Worm (Caenorhabditis elegans) whole organism, young adult: ENCODE data around the gene srh-2.

Source experiments
- B0035.1 ChIP-seq: sonication (generic microtip); optimal IDR thresholded peaks from 2 replicates; lab custom pipeline; 2016; ENCODE audit warnings: missing genetic modification characterization, mild to moderate bottlenecking, missing compliant biosample characterization, missing genotype, missing genetic modification reagents
- B0261.1 ChIP-seq: sonication (generic microtip); optimal IDR thresholded peaks from 2 replicates; lab custom pipeline; 2016; ENCODE audit warnings: mild to moderate bottlenecking, missing genetic modification characterization, moderate library complexity, missing compliant biosample characterization
- B0336.3 ChIP-seq: fragments of 200-800 bp; sonication (Bioruptor generic); IDR thresholded peaks from 2 replicates; pipeline ENCODE4 v1.3.6; 2022; ENCODE audit warnings: missing genetic modification characterization, missing compliant biosample characterization
- F10E7.11 ChIP-seq: sonication (generic microtip); optimal IDR thresholded peaks from 2 replicates; lab custom pipeline; 2017; ENCODE audit warnings: mild to moderate bottlenecking, missing genetic modification characterization, moderate library complexity, missing compliant biosample characterization
- F23B12.7 ChIP-seq: sonication (generic microtip); optimal IDR thresholded peaks from 2 replicates; lab custom pipeline; 2017; ENCODE audit warnings: missing genetic modification characterization, mild to moderate bottlenecking, missing compliant biosample characterization, antibody characterized with exemption, moderate library complexity; ENCODE audit not compliant: insufficient read depth
- F33H1.4 ChIP-seq: fragments of 200-800 bp; sonication (Bioruptor generic); IDR thresholded peaks from 2 replicates; pipeline ENCODE4 v1.3.6; 2022; ENCODE audit warnings: missing genetic modification reagents, missing genetic modification characterization, missing compliant biosample characterization
- F39B2.1 ChIP-seq: fragments of 200-800 bp; sonication (Bioruptor generic); IDR thresholded peaks from 2 replicates; pipeline ENCODE4 v1.3.6; 2022; ENCODE audit warnings: missing genetic modification reagents, missing genetic modification characterization, missing compliant biosample characterization
- F49E8.2 ChIP-seq: sonication (generic microtip); optimal IDR thresholded peaks from 3 replicates; lab custom pipeline; 2017; ENCODE audit warnings: missing genetic modification characterization, mild to moderate bottlenecking, missing compliant biosample characterization, antibody characterized with exemption, moderate library complexity; ENCODE audit not compliant: insufficient read depth
- F55B11.4 ChIP-seq: sonication (generic microtip); optimal IDR thresholded peaks from 2 replicates; lab custom pipeline; 2016; ENCODE audit warnings: missing compliant biosample characterization, missing genetic modification characterization, borderline replicate concordance; ENCODE audit not compliant: insufficient read depth
- F57A8.1 ChIP-seq: fragments of 200-800 bp; sonication (Bioruptor generic); optimal IDR thresholded peaks from 2 replicates; lab custom pipeline; 2018; ENCODE audit warnings: mild to moderate bottlenecking, missing genetic modification characterization, moderate library complexity, missing compliant biosample characterization
- K11D2.4 ChIP-seq: fragments of 200-800 bp; sonication (Bioruptor generic); IDR thresholded peaks from 2 replicates; pipeline ENCODE4 v1.3.6; 2022; ENCODE audit warnings: missing genetic modification reagents, missing genetic modification characterization, missing compliant biosample characterization
- T07F8.4 ChIP-seq: sonication (generic microtip); optimal IDR thresholded peaks from 2 replicates; lab custom pipeline; 2016; ENCODE audit warnings: mild to moderate bottlenecking, missing genetic modification characterization, moderate library complexity, missing compliant biosample characterization
- Y53F4B.3 ChIP-seq: fragments of 200-800 bp; sonication (Bioruptor generic); IDR thresholded peaks from 2 replicates; pipeline ENCODE4 v1.3.6; 2022; ENCODE audit warnings: missing genetic modification reagents, missing genetic modification characterization, missing compliant biosample characterization
- Y67H2A.10 ChIP-seq: fragments of 200-800 bp; sonication (Bioruptor generic); conservative IDR thresholded peaks from 2 replicates; pipeline ENCODE4 v1.3.6; 2022; ENCODE audit warnings: missing genetic modification reagents, missing genetic modification characterization, missing compliant biosample characterization
- aptf-2 ChIP-seq: fragments of 200-800 bp; sonication (Bioruptor generic); conservative IDR thresholded peaks from 2 replicates; pipeline ENCODE4 v1.3.6; 2022; ENCODE audit warnings: missing genetic modification reagents, missing genetic modification characterization, missing compliant biosample characterization
- aptf-3 ChIP-seq: fragments of 200-800 bp; sonication (Bioruptor generic); IDR thresholded peaks from 2 replicates; pipeline ENCODE4 v1.3.6; 2022; ENCODE audit warnings: missing genetic modification characterization, missing compliant biosample characterization
- cebp-2 ChIP-seq: fragments of 200-800 bp; sonication (Bioruptor generic); IDR thresholded peaks from 2 replicates; pipeline ENCODE4 v1.3.6; 2022; ENCODE audit warnings: missing genetic modification characterization, missing compliant biosample characterization
- ceh-100 ChIP-seq: fragments of 200-800 bp; sonication (Bioruptor generic); IDR thresholded peaks from 2 replicates; pipeline ENCODE4 v1.3.6; 2022; ENCODE audit warnings: missing genetic modification reagents, missing genetic modification characterization, missing compliant biosample characterization
- ceh-58 ChIP-seq: fragments of 200-800 bp; sonication (Bioruptor generic); IDR thresholded peaks from 2 replicates; pipeline ENCODE4 v1.3.6; 2022; ENCODE audit warnings: missing genetic modification characterization, missing compliant biosample characterization
- dox-1 ChIP-seq: fragments of 200-800 bp; sonication (Bioruptor generic); IDR thresholded peaks from 2 replicates; pipeline ENCODE4 v1.3.6; 2022; ENCODE audit warnings: missing genetic modification reagents, missing genetic modification characterization, missing compliant biosample characterization
- egrh-3 ChIP-seq: fragments of 200-800 bp; sonication (Bioruptor generic); IDR thresholded peaks from 2 replicates; pipeline ENCODE4 v1.3.6; 2022; ENCODE audit warnings: missing genetic modification reagents, missing genetic modification characterization, missing compliant biosample characterization
- fkh-3 ChIP-seq: sonication (generic microtip); optimal IDR thresholded peaks from 2 replicates; lab custom pipeline; 2016; ENCODE audit warnings: mild to moderate bottlenecking, missing genetic modification characterization, missing compliant biosample characterization
- him-1 ChIP-seq: sonication (generic microtip); optimal IDR thresholded peaks from 2 replicates; lab custom pipeline; 2016; ENCODE audit warnings: missing genotype, missing genetic modification reagents, missing genetic modification characterization, missing compliant biosample characterization
- hlh-12 ChIP-seq: sonication (generic microtip); optimal IDR thresholded peaks from 2 replicates; lab custom pipeline; 2016; ENCODE audit warnings: missing genetic modification characterization, missing compliant biosample characterization
- hlh-26 ChIP-seq: fragments of 200-800 bp; sonication (Bioruptor generic); conservative IDR thresholded peaks from 2 replicates; pipeline ENCODE4 v1.3.6; 2022; ENCODE audit warnings: missing genetic modification reagents, missing genetic modification characterization, missing compliant biosample characterization
- hmg-1.2 ChIP-seq: fragments of 200-800 bp; sonication (Bioruptor generic); IDR thresholded peaks from 2 replicates; pipeline ENCODE4 v1.3.6; 2022; ENCODE audit warnings: missing genetic modification reagents, missing genetic modification characterization, missing compliant biosample characterization
- hmg-20 ChIP-seq: fragments of 200-800 bp; sonication (Bioruptor generic); IDR thresholded peaks from 2 replicates; pipeline ENCODE4 v1.3.6; 2022; ENCODE audit warnings: missing genetic modification reagents, missing genetic modification characterization, missing compliant biosample characterization
- hsf-1 ChIP-seq: fragments of 200-800 bp; sonication (Bioruptor generic); IDR thresholded peaks from 2 replicates; pipeline ENCODE4 v1.3.6; 2022; ENCODE audit warnings: missing genetic modification reagents, missing genetic modification characterization, missing compliant biosample characterization
- let-526 ChIP-seq: fragments of 200-800 bp; sonication (Bioruptor generic); IDR thresholded peaks from 2 replicates; pipeline ENCODE4 v1.3.6; 2022; ENCODE audit warnings: missing genetic modification reagents, missing genetic modification characterization, missing compliant biosample characterization
- lin-26 ChIP-seq: fragments of 200-800 bp; sonication (Bioruptor generic); IDR thresholded peaks from 2 replicates; pipeline ENCODE4 v1.3.6; 2022; ENCODE audit warnings: missing genetic modification reagents, missing genetic modification characterization, missing compliant biosample characterization
- lin-35 ChIP-seq, 3 experiments: fragments of 150-350 bp in 2 of 3; sonication (generic microtip) in 1 of 3; optimal IDR thresholded peaks; 2 replicates each; lab custom pipeline; 2014 to 2018; ENCODE audit warnings: missing biosample characterization in 3 of 3, missing genetic modification characterization in 3 of 3, missing genetic modification reagents in 3 of 3
- lin-54 ChIP-seq: fragments of 200-800 bp; sonication (Bioruptor generic); optimal IDR thresholded peaks from 2 replicates; lab custom pipeline; 2018; ENCODE audit warnings: mild to moderate bottlenecking, missing genetic modification characterization, missing compliant biosample characterization
- lsl-1 ChIP-seq: fragments of 200-800 bp; sonication (Bioruptor generic); optimal IDR thresholded peaks from 2 replicates; lab custom pipeline; 2018; ENCODE audit warnings: mild to moderate bottlenecking, missing genetic modification characterization, moderate library complexity, missing compliant biosample characterization
- madf-3 ChIP-seq: fragments of 200-800 bp; sonication (Bioruptor generic); IDR thresholded peaks from 2 replicates; pipeline ENCODE4 v1.3.6; 2022; ENCODE audit warnings: missing genetic modification reagents, missing genetic modification characterization, missing compliant biosample characterization
- madf-6 ChIP-seq: fragments of 200-800 bp; sonication (Bioruptor generic); IDR thresholded peaks from 2 replicates; pipeline ENCODE4 v1.3.6; 2022; ENCODE audit warnings: missing genetic modification reagents, missing genetic modification characterization, missing compliant biosample characterization
- nfya-1 ChIP-seq: sonication (generic microtip); optimal IDR thresholded peaks from 2 replicates; lab custom pipeline; 2017; ENCODE audit warnings: antibody characterized with exemption, missing compliant biosample characterization, missing genetic modification characterization, borderline replicate concordance; ENCODE audit not compliant: insufficient read depth
- repo-1 ChIP-seq: sonication (generic microtip); optimal IDR thresholded peaks from 2 replicates; lab custom pipeline; 2017; ENCODE audit warnings: mild to moderate bottlenecking, missing genetic modification characterization, missing compliant biosample characterization
- sea-2 ChIP-seq: fragments of 200-800 bp; sonication (Bioruptor generic); IDR thresholded peaks from 2 replicates; pipeline ENCODE4 v1.3.6; 2022; ENCODE audit warnings: missing genetic modification characterization, missing compliant biosample characterization
- snpc-4 ChIP-seq, 5 experiments: fragments of 150-350 bp in 1 of 5; sonication (generic microtip) in 4 of 5; optimal IDR thresholded peaks; 2 replicates each; lab custom pipeline; 2014 to 2018; ENCODE audit warnings: missing genetic modification characterization in 5 of 5, missing biosample characterization in 3 of 5, antibody characterized with exemption in 2 of 5, mild to moderate bottlenecking in 2 of 5, missing compliant biosample characterization in 2 of 5, missing genotype in 2 of 5, moderate library complexity in 2 of 5, missing genetic modification reagents in 1 of 5
- somi-1 ChIP-seq: fragments of 200-800 bp; sonication (Bioruptor generic); optimal IDR thresholded peaks from 2 replicates; lab custom pipeline; 2018; ENCODE audit warnings: mild to moderate bottlenecking, missing genetic modification characterization, missing compliant biosample characterization
- tbp1 ChIP-seq: fragments of 200-800 bp; sonication (Bioruptor generic); optimal IDR thresholded peaks from 2 replicates; lab custom pipeline; 2018; ENCODE audit warnings: mild to moderate bottlenecking, missing genetic modification characterization, missing compliant biosample characterization
- unc-130 ChIP-seq: sonication (generic microtip); optimal IDR thresholded peaks from 2 replicates; lab custom pipeline; 2016; ENCODE audit warnings: missing genetic modification reagents, missing genetic modification characterization, missing compliant biosample characterization
- zfh-2 ChIP-seq: fragments of 200-800 bp; sonication (Bioruptor generic); conservative IDR thresholded peaks from 2 replicates; pipeline ENCODE4 v1.3.6; 2022; ENCODE audit warnings: missing genetic modification reagents, missing genetic modification characterization, missing compliant biosample characterization
- ztf-22 ChIP-seq: fragments of 200-800 bp; sonication (Bioruptor generic); optimal IDR thresholded peaks from 2 replicates; lab custom pipeline; 2018; ENCODE audit warnings: mild to moderate bottlenecking, missing genetic modification characterization, moderate library complexity, missing compliant biosample characterization
- ztf-25 ChIP-seq: fragments of 200-800 bp; sonication (Bioruptor generic); IDR thresholded peaks from 2 replicates; pipeline ENCODE4 v1.3.6; 2022; ENCODE audit warnings: missing genetic modification reagents, missing genetic modification characterization, missing compliant biosample characterization
- ztf-6 ChIP-seq: fragments of 200-800 bp; sonication (Bioruptor generic); IDR thresholded peaks from 2 replicates; pipeline ENCODE4 v1.3.6; 2022; ENCODE audit warnings: missing genetic modification reagents, missing genetic modification characterization, missing compliant biosample characterization

Gene srh-2

ce11 chrV:727484-728351 is at the start of gene srh-2, which contains the start of gene icl-1 (continued):
- no peak for TF ChIP-seq snpc-4 (GFP tag; optimal IDR thresholded peaks at IDR 0.05; lab: Kevin White, UChicago)
- TF ChIP-seq snpc-4 (tag; optimal IDR thresholded peaks at IDR 0.05; lab: Kevin White, UChicago): no peak
- TF ChIP-seq madf-3 (GFP tag; lab: Robert Waterston, UW): peak; percentile 47; the same call in 1 of the 2 replicates
- no peak; the same call in 1 of the 2 replicates for TF ChIP-seq egrh-3 (GFP tag; lab: Robert Waterston, UW)
- no peak for TF ChIP-seq B0261.1 (tag; lab: Kevin White, UChicago)
- no peak for TF ChIP-seq T07F8.4
- TF ChIP-seq Y67H2A.10 (GFP tag; lab: Robert Waterston, UW): no peak
- TF ChIP-seq F39B2.1 (GFP tag; lab: Robert Waterston, UW): no peak
- peak; percentile 39 for TF ChIP-seq B0035.1 (tag; lab: Kevin White, UChicago)
- TF ChIP-seq unc-130 (GFP tag; lab: Kevin White, UChicago): no peak
- no peak for TF ChIP-seq F55B11.4 (tag; lab: Kevin White, UChicago)
- no peak for TF ChIP-seq ztf-6 (GFP tag; lab: Robert Waterston, UW)
- no peak for TF ChIP-seq ceh-58 (GFP tag; lab: Robert Waterston, UW)
- no peak for TF ChIP-seq ztf-22 (GFP tag; lab: Kevin White, UChicago)
- TF ChIP-seq F57A8.1 (GFP tag; lab: Kevin White, UChicago): no peak
- TF ChIP-seq aptf-2 (GFP tag; lab: Robert Waterston, UW): no peak
- TF ChIP-seq cebp-2 (GFP tag; lab: Robert Waterston, UW): no peak
- TF ChIP-seq hlh-12 (tag; lab: Kevin White, UChicago): no peak
- TF ChIP-seq F49E8.2: no peak
- TF ChIP-seq hlh-26: 0 out of 2 replicates have a peak, but pooled peaks have one; percentile 67
- peak; percentile 74; the same call in 1 of the 2 replicates for TF ChIP-seq B0336.3 (GFP tag; lab: Robert Waterston, UW)
- TF ChIP-seq tbp1 (GFP tag; lab: Kevin White, UChicago): peak; percentile 10
- TF ChIP-seq lin-35 (GFP tag; optimal IDR thresholded peaks at IDR 0.05; lab: Kevin White, UChicago): no peak
- no peak for TF ChIP-seq lsl-1 (GFP tag; lab: Kevin White, UChicago)
- TF ChIP-seq ztf-25: 0 out of 2 replicates have a peak, but pooled peaks have one; percentile 46
- peak; percentile 64 for TF ChIP-seq dox-1 (GFP tag; lab: Robert Waterston, UW)
- no peak for TF ChIP-seq F33H1.4 (GFP tag; lab: Robert Waterston, UW)
- no peak for TF ChIP-seq fkh-3 (tag; lab: Kevin White, UChicago)
- TF ChIP-seq F23B12.7 (tag; lab: Kevin White, UChicago): no peak
- TF ChIP-seq somi-1: no peak
- no peak for TF ChIP-seq nfya-1 (tag; lab: Kevin White, UChicago)
- no peak for TF ChIP-seq him-1 (tag; lab: Kevin White, UChicago)
- TF ChIP-seq ceh-100 (GFP tag; lab: Robert Waterston, UW): no peak
- TF ChIP-seq lin-54 (GFP tag; lab: Kevin White, UChicago): no peak
- TF ChIP-seq aptf-3 (GFP tag; lab: Robert Waterston, UW): no peak
- peak; percentile 37; the same call in 1 of the 2 replicates for TF ChIP-seq hmg-1.2
- TF ChIP-seq madf-6: no peak
- 0 out of 2 replicates have a peak, but pooled peaks have one; percentile 23 for TF ChIP-seq let-526 (GFP tag; lab: Robert Waterston, UW)
- TF ChIP-seq hmg-20: no peak
- TF ChIP-seq sea-2: no peak
- peak; percentile 97 for TF ChIP-seq repo-1
- TF ChIP-seq Y53F4B.3 (GFP tag; lab: Robert Waterston, UW): no peak
- no peak; the same call in 1 of the 2 replicates for TF ChIP-seq hsf-1 (GFP tag; lab: Robert Waterston, UW)
- TF ChIP-seq F10E7.11: no peak
- TF ChIP-seq K11D2.4 (GFP tag; lab: Robert Waterston, UW): peak; percentile 73
- TF ChIP-seq zfh-2 (GFP tag; lab: Robert Waterston, UW): peak; percentile 79
- TF ChIP-seq lin-26 (GFP tag; lab: Robert Waterston, UW): peak; percentile 85
